Fruit fly (Drosophila melanogaster): ENCODE results near the gene CRMP.

Gene CRMP

DNA sequence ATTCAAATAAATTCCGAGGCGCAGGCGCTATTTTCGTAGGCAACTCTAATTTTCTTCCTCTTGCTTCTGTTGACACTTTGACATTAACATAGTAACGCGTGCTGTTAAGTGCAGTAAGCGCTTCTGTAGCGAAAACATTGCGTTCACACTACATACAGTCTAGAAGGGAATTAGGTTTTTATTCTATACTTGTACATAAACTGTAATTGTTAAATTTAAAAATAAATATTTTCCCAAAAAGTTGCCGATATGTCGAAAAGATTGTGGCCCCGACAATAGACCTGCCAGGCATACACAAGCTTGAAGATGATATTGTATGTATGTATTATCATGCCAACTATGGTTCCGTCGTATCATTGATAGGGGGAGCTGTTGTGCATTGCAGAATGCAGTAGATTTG, 35.6 kb downstream of the CRMP start, which contains the start of gene asl (continued):
- TF ChIP-seq CG4707 (GFP tag; optimal IDR thresholded peaks at IDR 0.05) (peak; percentile 37), vvl (GFP tag; IDR thresholded peaks at IDR 0.05) (peak; percentile 69), CG2875 (GFP tag; optimal IDR thresholded peaks at IDR 0.05) (peak; percentile 11), BtbVII (GFP tag; optimal IDR thresholded peaks at IDR 0.05) (peak; percentile 42), Tbp (GFP tag; optimal IDR thresholded peaks at IDR 0.05) (peak; percentile 2), CG11456 (GFP tag; IDR thresholded peaks at IDR 0.05) (0 out of 3 replicates have a peak, but pooled peaks have one; percentile 45), Rx (GFP tag; IDR thresholded peaks at IDR 0.05) (peak; percentile 51), CG8290 (GFP tag; optimal IDR thresholded peaks at IDR 0.05) (peak; percentile 86), CG8290 (tag; optimal IDR thresholded peaks at IDR 0.05) (peak in 1 of 2 experiments; percentile 77), CG5953 (GFP tag; IDR thresholded peaks at IDR 0.05) (peak; percentile 58; the same call in 1 of the 2 replicates), CG18262 (tag; optimal IDR thresholded peaks at IDR 0.05) (peak; percentile 61), CG2678 (tag; optimal IDR thresholded peaks at IDR 0.05) (no peak), dysf (GFP tag; IDR thresholded peaks at IDR 0.05) (peak; percentile 76), gro (GFP tag; optimal IDR thresholded peaks at IDR 0.05) (peak; percentile 51), CG13775 (GFP tag; optimal IDR thresholded peaks at IDR 0.05) (peak; percentile 61), nerfin-1 (tag; optimal IDR thresholded peaks at IDR 0.05) (peak; percentile 67), HLHmδ (GFP tag; optimal IDR thresholded peaks at IDR 0.05) (no peak), CG11695 (GFP tag; IDR thresholded peaks at IDR 0.05) (peak; percentile 35; the same call in 1 of the 3 replicates), CG1024 (GFP tag; IDR thresholded peaks at IDR 0.05) (peak; percentile 37; the same call in 1 of the 2 replicates), Lhr (GFP tag; optimal IDR thresholded peaks at IDR 0.05) (peak; percentile 59), CG14014 (GFP tag; IDR thresholded peaks at IDR 0.05) (peak; percentile 57; the same call in 1 of the 2 replicates), dpn (GFP tag; optimal IDR thresholded peaks at IDR 0.05) (peak; percentile 56 to 65), lola (GFP tag; optimal IDR thresholded peaks at IDR 0.05) (peak in 2 of 3 experiments; percentile 71 to 98), vfl (GFP tag; optimal IDR thresholded peaks at IDR 0.05) (peak; percentile 16), gem (tag; optimal IDR thresholded peaks at IDR 0.05) (peak; percentile 79), CG10979 (tag; optimal IDR thresholded peaks at IDR 0.05) (peak; percentile 58), CG11247 (GFP tag; IDR thresholded peaks at IDR 0.05) (peak; percentile 51; the same call in 1 of the 2 replicates), sob (GFP tag; IDR thresholded peaks at IDR 0.05) (peak; percentile 48; the same call in 1 of the 2 replicates), CG4730 (GFP tag; IDR thresholded peaks at IDR 0.05) (0 out of 2 replicates have a peak, but pooled peaks have one; percentile 6), MESR4 (GFP tag; optimal IDR thresholded peaks at IDR 0.05) (peak; percentile 58), Sin3A (optimal IDR thresholded peaks at IDR 0.05) (peak; percentile 74), dan (GFP tag; IDR thresholded peaks at IDR 0.05) (no peak), CG3407 (GFP tag; optimal IDR thresholded peaks at IDR 0.05) (no peak), esg (GFP tag; conservative IDR thresholded peaks at IDR 0.05) (peak; percentile 40; the same call in 1 of the 2 replicates), cg (GFP tag; optimal IDR thresholded peaks at IDR 0.05) (peak; percentile 41), pb (GFP tag; optimal IDR thresholded peaks at IDR 0.05) (peak; percentile 14), NC2α (GFP tag; optimal IDR thresholded peaks at IDR 0.05) (no peak), Mad (GFP tag; optimal IDR thresholded peaks at IDR 0.05) (peak; percentile 58), mam (GFP tag; optimal IDR thresholded peaks at IDR 0.05) (peak; percentile 44), HLH54F (GFP tag; optimal IDR thresholded peaks at IDR 0.05) (peak; percentile 60), lbe (GFP tag; optimal IDR thresholded peaks at IDR 0.05) (peak; percentile 41), CG18599 (GFP tag; optimal IDR thresholded peaks at IDR 0.05) (no peak), CG34376 (GFP tag; optimal IDR thresholded peaks at IDR 0.05) (peak; percentile 55), Nf-YA (GFP tag; IDR thresholded peaks at IDR 0.05) (no peak), lilli (GFP tag; optimal IDR thresholded peaks at IDR 0.05) (peak; percentile 76), Camta (GFP tag; optimal IDR thresholded peaks at IDR 0.05) (peak; percentile 56), fd3F (GFP tag; optimal IDR thresholded peaks at IDR 0.05) (peak; percentile 25), Optix (GFP tag; IDR thresholded peaks at IDR 0.05) (0 out of 3 replicates have a peak, but pooled peaks have one; percentile 45), Oaz (GFP tag; IDR thresholded peaks at IDR 0.05) (peak; percentile 49), Fer2 (tag; optimal IDR thresholded peaks at IDR 0.05) (peak; percentile 43), croc (GFP tag; conservative IDR thresholded peaks at IDR 0.05) (peak; percentile 18; the same call in 1 of the 3 replicates)
